Fruit fly (Drosophila melanogaster) whole organism, embryonic: ENCODE results near the gene CG17572.

ENCODE experiments used
- ATbp ChIP-seq: fragments of 200-800 bp; sonication (Bioruptor generic); optimal IDR thresholded peaks from 2 replicates; lab custom pipeline; 2017; ENCODE audit warnings: missing biosample characterization, mild to moderate bottlenecking, missing genetic modification characterization, missing genetic modification reagents
- Asciz ChIP-seq: fragments of 200-800 bp; sonication (Bioruptor generic); optimal IDR thresholded peaks from 2 replicates; lab custom pipeline; 2017; ENCODE audit warnings: missing biosample characterization, mild to moderate bottlenecking, missing genetic modification characterization, missing genetic modification reagents
- Atf6 ChIP-seq: fragments of 200-800 bp; sonication (Bioruptor generic); IDR thresholded peaks from 2 replicates; pipeline ENCODE4 v1.3.6; 2022; ENCODE audit warnings: missing biosample characterization, missing genetic modification characterization
- CG10979 ChIP-seq: fragments of 200-800 bp; sonication (Bioruptor generic); optimal IDR thresholded peaks from 2 replicates; lab custom pipeline; 2018; ENCODE audit warnings: missing biosample characterization, mild to moderate bottlenecking, missing genetic modification characterization, moderate library complexity
- CG12219 ChIP-seq: fragments of 200-800 bp; sonication (Bioruptor generic); optimal IDR thresholded peaks from 3 replicates; lab custom pipeline; 2018; ENCODE audit warnings: missing biosample characterization, mild to moderate bottlenecking, missing genetic modification characterization
- CG14441 ChIP-seq: fragments of 200-800 bp; sonication (Bioruptor generic); IDR thresholded peaks from 2 replicates; pipeline ENCODE4 v1.3.6; 2022; ENCODE audit warnings: missing biosample characterization, missing genetic modification characterization
- CG15514 ChIP-seq: fragments of 200-800 bp; sonication (Bioruptor generic); optimal IDR thresholded peaks from 3 replicates; lab custom pipeline; 2017; ENCODE audit warnings: missing biosample characterization, missing genetic modification characterization, mild to moderate bottlenecking, moderate library complexity, missing genetic modification reagents
- CG17361 ChIP-seq: fragments of 200-800 bp; sonication (Bioruptor generic); IDR thresholded peaks from 3 replicates; pipeline ENCODE4 v1.3.6; 2022; ENCODE audit warnings: missing biosample characterization, missing genetic modification characterization
- CG17385 ChIP-seq: fragments of 200-800 bp; sonication (Bioruptor generic); optimal IDR thresholded peaks from 3 replicates; lab custom pipeline; 2018; ENCODE audit warnings: missing biosample characterization, mild to moderate bottlenecking, missing genetic modification characterization
- CG2120 ChIP-seq: fragments of 200-800 bp; sonication (Bioruptor generic); optimal IDR thresholded peaks from 3 replicates; lab custom pipeline; 2016; ENCODE audit warnings: missing biosample characterization, missing genetic modification characterization
- CG2199 ChIP-seq: fragments of 200-800 bp; sonication (Bioruptor generic); IDR thresholded peaks from 3 replicates; pipeline ENCODE4 v1.3.6; 2022; ENCODE audit warnings: missing biosample characterization, missing genetic modification characterization
- CG2202 ChIP-seq: fragments of 200-800 bp; sonication (Bioruptor generic); optimal IDR thresholded peaks from 2 replicates; lab custom pipeline; 2018; ENCODE audit warnings: missing biosample characterization, mild to moderate bottlenecking, missing genetic modification characterization
- CG30403 ChIP-seq: fragments of 200-800 bp; sonication (Bioruptor generic); optimal IDR thresholded peaks from 3 replicates; lab custom pipeline; 2016; ENCODE audit warnings: missing biosample characterization, missing genetic modification characterization
- CG31441 ChIP-seq: fragments of 200-800 bp; sonication (Bioruptor generic); IDR thresholded peaks from 2 replicates; pipeline ENCODE4 v1.3.6; 2022; ENCODE audit warnings: missing biosample characterization, missing genetic modification characterization
- CG33557 ChIP-seq: fragments of 200-800 bp; sonication (Bioruptor generic); optimal IDR thresholded peaks from 2 replicates; lab custom pipeline; 2019; ENCODE audit warnings: missing biosample characterization, mild to moderate bottlenecking, missing genetic modification characterization, moderate library complexity
- CG3847 ChIP-seq: fragments of 200-800 bp; sonication (Bioruptor generic); IDR thresholded peaks from 2 replicates; pipeline ENCODE4 v1.3.6; 2022; ENCODE audit warnings: missing biosample characterization, missing genetic modification characterization
- CG4360 ChIP-seq: fragments of 200-800 bp; sonication (Bioruptor generic); IDR thresholded peaks from 2 replicates; pipeline ENCODE4 v1.3.6; 2022; ENCODE audit warnings: missing biosample characterization, missing genetic modification characterization
- CG4820 ChIP-seq: fragments of 200-800 bp; sonication (Bioruptor generic); optimal IDR thresholded peaks from 3 replicates; lab custom pipeline; 2016; ENCODE audit warnings: missing biosample characterization, missing genetic modification characterization
- CG6689 ChIP-seq: fragments of 200-800 bp; sonication (Bioruptor generic); IDR thresholded peaks from 2 replicates; pipeline ENCODE4 v1.3.6; 2022; ENCODE audit warnings: missing biosample characterization, missing genetic modification characterization
- CG8290 ChIP-seq, 3 experiments: fragments of 200-800 bp; sonication (Bioruptor generic); optimal IDR thresholded peaks; 2 replicates each; lab custom pipeline; 2016 to 2019; ENCODE audit warnings: missing biosample characterization in 3 of 3, missing genetic modification characterization in 3 of 3, mild to moderate bottlenecking in 2 of 3, moderate library complexity in 1 of 3
- E2f1 ChIP-seq: fragments of 200-800 bp; sonication (Bioruptor generic); IDR thresholded peaks from 2 replicates; pipeline ENCODE4 v1.3.6; 2022; ENCODE audit warnings: missing biosample characterization, missing genetic modification characterization
- ERR ChIP-seq: fragments of 200-800 bp; sonication (Bioruptor generic); optimal IDR thresholded peaks from 2 replicates; lab custom pipeline; 2016; ENCODE audit warnings: missing biosample characterization, missing genetic modification characterization
- Kr ChIP-seq: fragments of 200-800 bp; sonication (Bioruptor generic); optimal IDR thresholded peaks from 2 replicates; lab custom pipeline; 2017; ENCODE audit warnings: missing biosample characterization, mild to moderate bottlenecking, missing genetic modification characterization
- MTF-1 ChIP-seq: fragments of 200-800 bp; sonication (Bioruptor generic); optimal IDR thresholded peaks from 2 replicates; lab custom pipeline; 2018; ENCODE audit warnings: missing biosample characterization, mild to moderate bottlenecking, missing genetic modification characterization, borderline replicate concordance
- NfI ChIP-seq: fragments of 200-800 bp; sonication (Bioruptor generic); optimal IDR thresholded peaks from 3 replicates; lab custom pipeline; 2018; ENCODE audit warnings: missing biosample characterization, mild to moderate bottlenecking, missing genetic modification characterization, moderate library complexity
- PHDP ChIP-seq: fragments of 200-800 bp; sonication (Bioruptor generic); optimal IDR thresholded peaks from 3 replicates; lab custom pipeline; 2018; ENCODE audit warnings: missing biosample characterization, mild to moderate bottlenecking, missing genetic modification characterization, moderate library complexity
- Poxn ChIP-seq: fragments of 200-800 bp; sonication (Bioruptor generic); IDR thresholded peaks from 2 replicates; pipeline ENCODE4 v1.3.6; 2022; ENCODE audit warnings: missing biosample characterization, missing genetic modification characterization
- Six4 ChIP-seq: fragments of 200-800 bp; sonication (Bioruptor generic); optimal IDR thresholded peaks from 2 replicates; lab custom pipeline; 2016; ENCODE audit warnings: missing biosample characterization, missing genetic modification characterization
- Sox100B ChIP-seq: fragments of 200-800 bp; sonication (Bioruptor generic); optimal IDR thresholded peaks from 3 replicates; lab custom pipeline; 2018; ENCODE audit warnings: missing biosample characterization, mild to moderate bottlenecking, missing genetic modification characterization
- Tbp ChIP-seq: fragments of >200 bp; optimal IDR thresholded peaks from 2 replicates; lab custom pipeline; 2018; ENCODE audit warnings: missing biosample characterization, missing genetic modification characterization
- al ChIP-seq: fragments of 200-800 bp; sonication (Bioruptor generic); IDR thresholded peaks from 2 replicates; pipeline ENCODE4 v1.3.6; 2022; ENCODE audit warnings: missing biosample characterization, missing genetic modification characterization
- cato ChIP-seq: fragments of 200-800 bp; sonication (Bioruptor generic); optimal IDR thresholded peaks from 2 replicates; lab custom pipeline; 2016; ENCODE audit warnings: missing biosample characterization, missing genetic modification characterization, borderline replicate concordance
- cwo ChIP-seq: fragments of 200-800 bp; sonication (Bioruptor generic); optimal IDR thresholded peaks from 3 replicates; lab custom pipeline; 2017; ENCODE audit warnings: missing biosample characterization, missing genetic modification characterization, mild to moderate bottlenecking, moderate library complexity, missing genetic modification reagents
- danr ChIP-seq: fragments of 200-800 bp; sonication (Bioruptor generic); IDR thresholded peaks from 2 replicates; pipeline ENCODE4 v1.3.6; 2022; ENCODE audit warnings: missing biosample characterization, missing genetic modification characterization
- disco-r ChIP-seq: fragments of 200-800 bp; sonication (Bioruptor generic); optimal IDR thresholded peaks from 2 replicates; lab custom pipeline; 2016; ENCODE audit warnings: missing biosample characterization, missing genetic modification characterization
- dmrt11E ChIP-seq: fragments of 200-800 bp; sonication (Bioruptor generic); optimal IDR thresholded peaks from 3 replicates; lab custom pipeline; 2018; ENCODE audit warnings: missing biosample characterization, mild to moderate bottlenecking, missing genetic modification characterization, moderate library complexity
- dmrt99B ChIP-seq: fragments of 200-800 bp; sonication (Bioruptor generic); optimal IDR thresholded peaks from 2 replicates; lab custom pipeline; 2018; ENCODE audit warnings: missing biosample characterization, mild to moderate bottlenecking, missing genetic modification characterization, moderate library complexity
- fd96Cb ChIP-seq: fragments of 200-800 bp; sonication (Bioruptor generic); optimal IDR thresholded peaks from 2 replicates; lab custom pipeline; 2018; ENCODE audit warnings: missing biosample characterization, mild to moderate bottlenecking, missing genetic modification characterization, moderate library complexity
- gcm2 ChIP-seq: fragments of 200-800 bp; sonication (Bioruptor generic); optimal IDR thresholded peaks from 2 replicates; lab custom pipeline; 2016; ENCODE audit warnings: missing biosample characterization, missing genetic modification characterization
- grau ChIP-seq: fragments of 200-800 bp; optimal IDR thresholded peaks from 3 replicates; lab custom pipeline; 2019; ENCODE audit warnings: missing biosample characterization, mild to moderate bottlenecking, missing genetic modification characterization, moderate library complexity
- her ChIP-seq: fragments of 200-800 bp; sonication (Bioruptor generic); optimal IDR thresholded peaks from 2 replicates; lab custom pipeline; 2016; ENCODE audit warnings: missing biosample characterization, missing genetic modification characterization
- jing ChIP-seq: fragments of 200-800 bp; sonication (Bioruptor generic); optimal IDR thresholded peaks from 2 replicates; lab custom pipeline; 2018; ENCODE audit warnings: missing biosample characterization, mild to moderate bottlenecking, missing genetic modification characterization
- luna ChIP-seq: fragments of 200-800 bp; sonication (Bioruptor generic); optimal IDR thresholded peaks from 2 replicates; lab custom pipeline; 2016; ENCODE audit warnings: missing biosample characterization, missing genetic modification characterization
- maf-S ChIP-seq: fragments of 200-800 bp; sonication (Bioruptor generic); optimal IDR thresholded peaks from 2 replicates; lab custom pipeline; 2016; ENCODE audit warnings: missing biosample characterization, missing genetic modification characterization
- sens-2 ChIP-seq: fragments of 200-800 bp; sonication (Bioruptor generic); IDR thresholded peaks from 2 replicates; pipeline ENCODE4 v1.3.6; 2022; ENCODE audit warnings: missing biosample characterization, missing genetic modification characterization
- sisA ChIP-seq: fragments of 200-800 bp; sonication (Bioruptor generic); IDR thresholded peaks from 2 replicates; pipeline ENCODE4 v1.3.6; 2022; ENCODE audit warnings: missing biosample characterization, missing genetic modification characterization
- sqz ChIP-seq: fragments of 200-800 bp; sonication (Bioruptor generic); optimal IDR thresholded peaks from 3 replicates; lab custom pipeline; 2018; ENCODE audit warnings: missing biosample characterization, mild to moderate bottlenecking, missing genetic modification characterization
- ssp ChIP-seq: fragments of 200-800 bp; sonication (Bioruptor generic); IDR thresholded peaks from 2 replicates; pipeline ENCODE4 v1.3.6; 2022; ENCODE audit warnings: missing biosample characterization, missing genetic modification characterization
- tll ChIP-seq, 2 experiments: fragments of 200-800 bp in 1 of 2; fragments of >200 bp in 1 of 2; sonication (Bioruptor generic) in 1 of 2; optimal IDR thresholded peaks; 2 replicates each; lab custom pipeline; 2017 to 2019; ENCODE audit warnings: missing biosample characterization in 2 of 2, missing genetic modification characterization in 2 of 2, mild to moderate bottlenecking in 1 of 2, moderate library complexity in 1 of 2
- zen2 ChIP-seq: fragments of 200-800 bp; sonication (Bioruptor generic); IDR thresholded peaks from 3 replicates; pipeline ENCODE4 v1.3.6; 2022; ENCODE audit warnings: missing biosample characterization, missing genetic modification characterization; ENCODE audit not compliant: partially characterized antibody
- zfh1 ChIP-seq: fragments of 200-800 bp; sonication (Bioruptor generic); IDR thresholded peaks from 3 replicates; pipeline ENCODE4 v1.3.6; 2022; ENCODE audit warnings: missing biosample characterization, missing genetic modification characterization

Gene CG17572

DNA sequence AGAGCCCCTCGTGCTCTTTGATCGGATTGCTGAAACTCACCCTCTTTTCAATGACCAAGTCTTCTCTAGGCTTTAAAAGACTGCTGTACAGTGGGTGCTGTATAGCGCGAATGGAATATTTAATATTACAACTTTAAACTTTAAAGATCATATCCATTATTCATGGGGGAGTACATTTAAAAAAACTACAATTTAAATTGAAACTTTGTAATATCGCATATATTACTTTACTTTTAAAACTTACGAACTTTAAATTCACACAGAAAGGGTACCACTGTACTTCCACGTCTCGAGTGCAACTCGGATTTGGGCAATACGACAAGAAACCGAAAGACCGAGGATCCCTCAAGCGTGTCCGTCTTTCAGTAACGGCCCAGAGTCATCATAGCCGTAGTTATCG is 15.0 kb downstream of the CG17572 start, which contains the start of gene Phlpp:
TSS of gene Phlpp (plus strand) at position 214 of the 400 bp plus-strand sequence.
- TF ChIP-seq al (GFP tag; lab: Robert Waterston, UW) (no peak), Six4 (peak; percentile 8), CG4820 (GFP tag; lab: Kevin White, UChicago) (no peak), CG31441 (GFP tag; lab: Robert Waterston, UW) (peak; percentile 78), zen2 (GFP tag; lab: Robert Waterston, UW) (no peak), CG30403 (GFP tag; lab: Kevin White, UChicago) (peak; percentile 57), CG15514 (GFP tag; lab: Kevin White, UChicago) (no peak), ssp (GFP tag; lab: Robert Waterston, UW) (peak; percentile 45), danr (GFP tag; lab: Robert Waterston, UW) (no peak), zfh1 (peak; percentile 83), NfI (GFP tag; lab: Kevin White, UChicago) (no peak), ERR (GFP tag; lab: Kevin White, UChicago) (no peak), CG12219 (GFP tag; lab: Kevin White, UChicago) (no peak), grau (peak; percentile 80), Sox100B (GFP tag; lab: Kevin White, UChicago) (no peak), CG4360 (GFP tag; lab: Robert Waterston, UW) (0 out of 2 replicates have a peak, but pooled peaks have one; percentile 24), CG2202 (no peak), dmrt99B (tag; lab: Kevin White, UChicago) (no peak), ATbp (no peak), sens-2 (GFP tag; lab: Robert Waterston, UW) (no peak), CG2120 (GFP tag; lab: Kevin White, UChicago) (no peak), maf-S (GFP tag; lab: Kevin White, UChicago) (peak; percentile 3), Kr (GFP tag; lab: Kevin White, UChicago) (no peak), her (no peak), CG3847 (GFP tag; lab: Robert Waterston, UW) (0 out of 2 replicates have a peak, but pooled peaks have one; percentile 26), Atf6 (GFP tag; lab: Robert Waterston, UW) (no peak), sqz (GFP tag; lab: Kevin White, UChicago) (no peak), sisA (peak; percentile 60), CG17385 (GFP tag; lab: Kevin White, UChicago) (no peak), jing (no peak), CG8290 (GFP tag; optimal IDR thresholded peaks at IDR 0.05; lab: Kevin White, UChicago) (peak; percentile 14), CG8290 (tag; optimal IDR thresholded peaks at IDR 0.05; lab: Kevin White, UChicago) (no peak), cato (GFP tag; lab: Kevin White, UChicago) (no peak), Asciz (GFP tag; lab: Kevin White, UChicago) (no peak), E2f1 (peak; percentile 65), tll (GFP tag; optimal IDR thresholded peaks at IDR 0.05; lab: Kevin White, UChicago) (no peak), Poxn (GFP tag; lab: Robert Waterston, UW) (no peak), MTF-1 (peak; percentile 3), disco-r (GFP tag; lab: Kevin White, UChicago) (no peak), luna (GFP tag; lab: Kevin White, UChicago) (no peak), PHDP (tag; lab: Kevin White, UChicago) (no peak), fd96Cb (tag; lab: Kevin White, UChicago) (peak; percentile 69), dmrt11E (tag; lab: Kevin White, UChicago) (peak; percentile 59), CG6689 (peak; percentile 72), CG10979 (peak; percentile 83), gcm2 (GFP tag; lab: Kevin White, UChicago) (no peak), CG33557 (peak; percentile 15), cwo (GFP tag; lab: Kevin White, UChicago) (peak; percentile 27), CG17361 (peak; percentile 72), Tbp (GFP tag; lab: Kevin White, UChicago) (no peak), CG2199 (no peak), CG14441 (peak; percentile 74)
